Worm (Caenorhabditis elegans): ENCODE measurements around the gene F33G12.7.

The F33G12.7 gene

DNA sequence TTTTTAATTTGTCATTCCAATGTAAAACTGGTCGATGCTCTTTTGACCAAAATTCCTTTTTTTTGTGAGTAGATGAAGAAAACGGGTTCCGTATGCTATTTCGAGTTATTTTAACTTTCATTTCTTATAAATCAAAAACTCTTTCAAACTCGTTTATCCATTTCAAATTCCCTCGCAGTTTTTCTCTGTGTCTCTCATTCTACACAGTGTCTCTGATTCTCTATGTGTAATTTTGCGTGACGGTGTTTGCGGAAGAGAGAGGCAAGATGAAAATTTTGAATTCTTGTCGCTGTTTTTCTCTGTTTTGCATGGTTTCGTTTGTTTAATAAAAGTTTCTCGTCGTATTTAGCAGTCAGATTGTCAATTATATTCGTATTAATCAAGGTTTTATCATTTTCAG is 41.4 kb downstream of the F33G12.7 start, which contains the start of gene citk-2 (continued):
- TF ChIP-seq nhr-19 (GFP tag; conservative IDR thresholded peaks at IDR 0.05) (peak; percentile 93), lin-39 (tag; optimal IDR thresholded peaks at IDR 0.05) (peak; percentile 90), nhr-90 (tag; optimal IDR thresholded peaks at IDR 0.05; ENCODE audit: poor library complexity) (peak; percentile 93), ama-1 (optimal IDR thresholded peaks at IDR 0.05) (no peak), hlh-4 (tag; optimal IDR thresholded peaks at IDR 0.05) (no peak), nhr-47 (tag; optimal IDR thresholded peaks at IDR 0.05) (peak; percentile 96), ceh-90 (tag; optimal IDR thresholded peaks at IDR 0.05) (peak; percentile 60), nhr-20 (tag; optimal IDR thresholded peaks at IDR 0.05) (peak; percentile 95), nhr-71 (tag; optimal IDR thresholded peaks at IDR 0.05) (peak; percentile 96), fkh-4 (tag; optimal IDR thresholded peaks at IDR 0.05; ENCODE audit: borderline replicate concordance) (peak; percentile 67), vab-15 (tag; optimal IDR thresholded peaks at IDR 0.05) (no peak), C16A3.4 (tag; optimal IDR thresholded peaks at IDR 0.05) (peak; percentile 92), zag-1 (tag; optimal IDR thresholded peaks at IDR 0.05) (peak; percentile 37), elt-3 (tag; optimal IDR thresholded peaks at IDR 0.05) (peak in 2 of 6 experiments; percentile 76 to 91), dpl-1 (GFP tag; optimal IDR thresholded peaks at IDR 0.05) (peak; percentile 100), ztf-4 (tag; optimal IDR thresholded peaks at IDR 0.05) (peak; percentile 90), aly-2 (tag; optimal IDR thresholded peaks at IDR 0.05) (peak; percentile 92), mep-1 (tag; optimal IDR thresholded peaks at IDR 0.05) (peak; percentile 98), lsy-2 (tag; optimal IDR thresholded peaks at IDR 0.05) (peak; percentile 95), nhr-76 (tag; optimal IDR thresholded peaks at IDR 0.05) (no peak), pag-3 (tag; optimal IDR thresholded peaks at IDR 0.05; ENCODE audit: borderline replicate concordance, insufficient read depth) (no peak), mab-9 (GFP tag; IDR thresholded peaks at IDR 0.05) (peak; percentile 80), lin-14 (GFP tag; optimal IDR thresholded peaks at IDR 0.05) (peak; percentile 88), lir-3 (tag; optimal IDR thresholded peaks at IDR 0.05; ENCODE audit: poor library complexity) (peak; percentile 85), ztf-11 (tag; optimal IDR thresholded peaks at IDR 0.05) (peak in 1 of 2 experiments; percentile 78), alr-1 (tag; optimal IDR thresholded peaks at IDR 0.05; ENCODE audit: borderline replicate concordance) (no peak), fkh-8 (tag; optimal IDR thresholded peaks at IDR 0.05) (peak; percentile 66), nhr-28 (tag; optimal IDR thresholded peaks at IDR 0.05) (no peak), grh-1 (GFP tag; IDR thresholded peaks at IDR 0.05) (peak; percentile 95), unc-98 (GFP tag; IDR thresholded peaks at IDR 0.05) (peak; percentile 41; the same call in 1 of the 2 replicates)

DNA sequence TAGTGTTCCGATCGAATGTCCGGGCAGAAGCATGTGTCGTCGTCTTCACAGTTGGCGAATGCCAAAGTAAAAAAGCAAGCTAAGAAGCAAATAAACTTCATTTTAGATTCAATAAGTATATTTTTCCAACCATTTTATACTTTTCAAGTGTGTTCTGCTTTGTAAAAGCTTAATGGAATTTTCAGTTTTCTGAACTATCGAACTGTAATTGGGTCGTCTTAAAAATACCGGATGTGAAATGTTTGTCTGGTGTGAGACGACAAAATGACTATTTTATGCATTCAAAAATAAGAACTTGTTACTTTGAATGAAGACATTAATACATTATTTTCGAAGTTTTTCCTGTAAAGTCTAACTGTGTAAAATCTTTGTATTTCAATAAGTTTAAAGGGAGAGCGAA is 41.8 kb downstream of the F33G12.7 start, which contains the start of gene F59A6.11:
TSS of gene F59A6.11 (minus strand) at position 101 of the 400 bp plus-strand sequence.
- TF ChIP-seq snpc-4 (tag; optimal IDR thresholded peaks at IDR 0.05) (no peak), efl-1 (optimal IDR thresholded peaks at IDR 0.05) (no peak), efl-1 (GFP tag; optimal IDR thresholded peaks at IDR 0.05 in 1 of 2) (peak in 1 of 2 experiments; percentile 72), mep-1 (tag; optimal IDR thresholded peaks at IDR 0.05) (no peak), nhr-19 (GFP tag; conservative IDR thresholded peaks at IDR 0.05) (no peak)

DNA sequence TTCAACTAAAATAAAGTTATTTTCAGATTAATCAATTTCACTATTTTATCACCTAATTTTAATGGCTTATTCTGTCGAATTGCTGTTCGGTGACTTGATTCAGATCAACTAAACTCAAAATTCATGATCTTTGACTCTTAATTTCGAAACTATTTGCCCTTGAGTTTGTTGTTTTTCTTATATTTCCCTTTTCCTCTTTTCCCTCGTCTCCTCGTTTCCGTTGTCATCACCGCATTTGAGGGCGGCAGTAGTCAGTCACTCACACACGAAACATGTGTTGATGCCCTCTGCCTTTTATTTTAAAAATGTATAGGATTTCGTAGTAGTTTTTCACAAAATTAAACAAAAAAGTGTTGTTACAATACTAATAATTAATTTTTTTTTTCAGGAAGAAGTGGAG is 45.5 kb downstream of the F33G12.7 start, which contains the start of gene rnh-1.0:
TSS of gene rnh-1.0 (plus strand) at position 389 of the 400 bp plus-strand sequence.
- TF ChIP-seq blmp-1 (tag; optimal IDR thresholded peaks at IDR 0.05) (peak; percentile 28), efl-1 (optimal IDR thresholded peaks at IDR 0.05) (no peak), efl-1 (GFP tag; optimal IDR thresholded peaks at IDR 0.05 in 1 of 2) (peak; percentile 9 to 93), mep-1 (tag; optimal IDR thresholded peaks at IDR 0.05) (peak; percentile 47), zag-1 (tag; optimal IDR thresholded peaks at IDR 0.05) (no peak), pag-3 (tag; optimal IDR thresholded peaks at IDR 0.05; ENCODE audit: borderline replicate concordance, insufficient read depth) (no peak), lin-14 (GFP tag; optimal IDR thresholded peaks at IDR 0.05) (peak; percentile 67), rnt-1 (tag; optimal IDR thresholded peaks at IDR 0.05) (peak; percentile 18), skn-1 (tag; optimal IDR thresholded peaks at IDR 0.05) (peak; percentile 19), nhr-85 (tag) (peak; percentile 74), dpl-1 (GFP tag; optimal IDR thresholded peaks at IDR 0.05) (peak in 2 of 3 experiments; percentile 28 to 30), zip-4 (GFP tag; optimal IDR thresholded peaks at IDR 0.05) (no peak), nhr-71 (tag; optimal IDR thresholded peaks at IDR 0.05) (peak; percentile 25), snu-23 (GFP tag; optimal IDR thresholded peaks at IDR 0.05) (peak; percentile 11)

Data from whole organism, L1 larva.